Fruit fly (Drosophila melanogaster) whole organism, embryonic: Measurements from ENCODE around the gene Mrtf.
A peak's percentile ranks its signal among the peaks of the same experiment; 100 is the strongest.

ENCODE experiments used
- Asciz ChIP-seq: fragments of 200-800 bp; sonication (Bioruptor generic); optimal IDR thresholded peaks from 2 replicates; lab custom pipeline; 2017; ENCODE audit warnings: missing biosample characterization, mild to moderate bottlenecking, missing genetic modification characterization, missing genetic modification reagents
- Atf6 ChIP-seq: fragments of 200-800 bp; sonication (Bioruptor generic); IDR thresholded peaks from 2 replicates; pipeline ENCODE4 v1.3.6; 2022; ENCODE audit warnings: missing biosample characterization, missing genetic modification characterization
- Bdp1 ChIP-seq: fragments of 200-800 bp; sonication (Bioruptor generic); optimal IDR thresholded peaks from 3 replicates; lab custom pipeline; 2016; ENCODE audit warnings: missing biosample characterization, missing genetic modification characterization
- CG10321 ChIP-seq: fragments of 200-800 bp; sonication (Bioruptor generic); IDR thresholded peaks from 2 replicates; pipeline ENCODE4 v1.3.6; 2022; ENCODE audit warnings: missing biosample characterization, missing genetic modification characterization
- CG10959 ChIP-seq: fragments of 200-800 bp; sonication (Bioruptor generic); IDR thresholded peaks from 2 replicates; pipeline ENCODE4 v1.3.6; 2022; ENCODE audit warnings: missing biosample characterization, missing genetic modification characterization
- CG12769 ChIP-seq: fragments of 200-800 bp; sonication (Bioruptor generic); optimal IDR thresholded peaks from 2 replicates; lab custom pipeline; 2019; ENCODE audit warnings: missing biosample characterization, mild to moderate bottlenecking, missing genetic modification characterization, moderate library complexity
- CG13775 ChIP-seq: fragments of 200-800 bp; sonication (Bioruptor generic); optimal IDR thresholded peaks from 3 replicates; lab custom pipeline; 2017; ENCODE audit warnings: missing biosample characterization, mild to moderate bottlenecking, missing genetic modification characterization
- CG14710 ChIP-seq: fragments of 200-800 bp; sonication (Bioruptor generic); optimal IDR thresholded peaks from 3 replicates; lab custom pipeline; 2019; ENCODE audit warnings: missing biosample characterization, mild to moderate bottlenecking, missing genetic modification characterization, moderate library complexity
- CG17568 ChIP-seq: fragments of 200-800 bp; sonication (Bioruptor generic); optimal IDR thresholded peaks from 2 replicates; lab custom pipeline; 2018; ENCODE audit warnings: missing biosample characterization, mild to moderate bottlenecking, missing genetic modification characterization, moderate library complexity
- CG2199 ChIP-seq: fragments of 200-800 bp; sonication (Bioruptor generic); IDR thresholded peaks from 3 replicates; pipeline ENCODE4 v1.3.6; 2022; ENCODE audit warnings: missing biosample characterization, missing genetic modification characterization
- CG30020 ChIP-seq: fragments of 200-800 bp; optimal IDR thresholded peaks from 2 replicates; lab custom pipeline; 2019; ENCODE audit warnings: missing biosample characterization, mild to moderate bottlenecking, missing genetic modification characterization, moderate library complexity
- CG5245 ChIP-seq: fragments of 200-800 bp; sonication (Bioruptor generic); optimal IDR thresholded peaks from 3 replicates; lab custom pipeline; 2016; ENCODE audit warnings: missing biosample characterization, missing genetic modification characterization
- CG7357 ChIP-seq: fragments of 200-800 bp; sonication (Bioruptor generic); IDR thresholded peaks from 3 replicates; pipeline ENCODE4 v1.3.6; 2022; ENCODE audit warnings: missing biosample characterization, missing genetic modification characterization
- CG7372 ChIP-seq: fragments of 200-800 bp; sonication (Bioruptor generic); IDR thresholded peaks from 2 replicates; pipeline ENCODE4 v1.3.6; 2022; ENCODE audit warnings: missing biosample characterization, missing genetic modification characterization
- CG7786 ChIP-seq: fragments of 200-800 bp; sonication (Bioruptor generic); optimal IDR thresholded peaks from 2 replicates; lab custom pipeline; 2016; ENCODE audit warnings: missing biosample characterization, missing genetic modification characterization
- CG7928 ChIP-seq: fragments of 200-800 bp; sonication (Bioruptor generic); optimal IDR thresholded peaks from 2 replicates; lab custom pipeline; 2017; ENCODE audit warnings: missing biosample characterization, mild to moderate bottlenecking, missing genetic modification characterization
- D ChIP-seq, 2 experiments: fragments of 200-800 bp in 1 of 2; fragments of >200 bp in 1 of 2; sonication (Bioruptor generic) in 1 of 2; optimal IDR thresholded peaks; 2 replicates in 1 of 2; 3 replicates in 1 of 2; lab custom pipeline; 2017; ENCODE audit warnings: mild to moderate bottlenecking in 1 of 2, missing biosample characterization in 1 of 2, missing genetic modification characterization in 1 of 2, missing genetic modification reagents in 1 of 2
- D19B ChIP-seq: fragments of 200-800 bp; sonication (Bioruptor generic); optimal IDR thresholded peaks from 2 replicates; lab custom pipeline; 2017; ENCODE audit warnings: missing biosample characterization, mild to moderate bottlenecking, missing genetic modification characterization
- Dad ChIP-seq: fragments of 200-800 bp; sonication (Bioruptor generic); optimal IDR thresholded peaks from 3 replicates; lab custom pipeline; 2016; ENCODE audit warnings: missing biosample characterization, missing genetic modification characterization
- Dbx ChIP-seq: fragments of 200-800 bp; sonication (Bioruptor generic); IDR thresholded peaks from 3 replicates; pipeline ENCODE4 v1.3.6; 2022; ENCODE audit warnings: missing biosample characterization, missing genetic modification characterization
- Dek ChIP-seq: fragments of 200-800 bp; sonication (Bioruptor generic); optimal IDR thresholded peaks from 3 replicates; lab custom pipeline; 2019; ENCODE audit warnings: missing biosample characterization, mild to moderate bottlenecking, missing genetic modification characterization, moderate library complexity
- Dfd ChIP-seq, 2 experiments: fragments of >200 bp; optimal IDR thresholded peaks; 2 replicates each; lab custom pipeline; 2017; ENCODE audit warnings: missing biosample characterization in 2 of 2, missing genetic modification characterization in 2 of 2
- Dref ChIP-seq: fragments of 200-800 bp; sonication (Bioruptor generic); IDR thresholded peaks from 2 replicates; pipeline ENCODE4 v1.3.6; 2022; ENCODE audit warnings: missing biosample characterization, missing genetic modification characterization
- Fer1 ChIP-seq: fragments of 200-800 bp; sonication (Bioruptor generic); optimal IDR thresholded peaks from 2 replicates; lab custom pipeline; 2017; ENCODE audit warnings: missing biosample characterization, mild to moderate bottlenecking, missing genetic modification characterization
- Hr51 ChIP-seq, 2 experiments: fragments of 200-800 bp; sonication (Bioruptor generic); optimal IDR thresholded peaks; 2 replicates in 1 of 2; 3 replicates in 1 of 2; lab custom pipeline; 2016 to 2018; ENCODE audit warnings: missing biosample characterization in 2 of 2, missing genetic modification characterization in 2 of 2, mild to moderate bottlenecking in 1 of 2, moderate library complexity in 1 of 2
- MESR4 ChIP-seq: fragments of 200-800 bp; sonication (Bioruptor generic); optimal IDR thresholded peaks from 2 replicates; lab custom pipeline; 2018; ENCODE audit warnings: missing biosample characterization, mild to moderate bottlenecking, missing genetic modification characterization, moderate library complexity
- MTF-1 ChIP-seq: fragments of 200-800 bp; sonication (Bioruptor generic); optimal IDR thresholded peaks from 2 replicates; lab custom pipeline; 2018; ENCODE audit warnings: missing biosample characterization, mild to moderate bottlenecking, missing genetic modification characterization, borderline replicate concordance
- Meics ChIP-seq: fragments of 200-800 bp; sonication (Bioruptor generic); optimal IDR thresholded peaks from 2 replicates; lab custom pipeline; 2017; ENCODE audit warnings: missing biosample characterization, mild to moderate bottlenecking, missing genetic modification characterization
- NfI ChIP-seq: fragments of 200-800 bp; sonication (Bioruptor generic); optimal IDR thresholded peaks from 3 replicates; lab custom pipeline; 2018; ENCODE audit warnings: missing biosample characterization, mild to moderate bottlenecking, missing genetic modification characterization, moderate library complexity
- abd-A ChIP-seq: fragments of 200-800 bp; sonication (Bioruptor generic); optimal IDR thresholded peaks from 3 replicates; lab custom pipeline; 2019; ENCODE audit warnings: missing biosample characterization, mild to moderate bottlenecking, missing genetic modification characterization, moderate library complexity
- bbx ChIP-seq: fragments of 200-800 bp; sonication (Bioruptor generic); IDR thresholded peaks from 2 replicates; pipeline ENCODE4 v1.3.6; 2022; ENCODE audit warnings: missing biosample characterization, missing genetic modification characterization; ENCODE audit not compliant: partially characterized antibody
- cas ChIP-seq: fragments of 200-800 bp; sonication (Bioruptor generic); IDR thresholded peaks from 2 replicates; pipeline ENCODE4 v1.3.6; 2022; ENCODE audit warnings: missing biosample characterization, missing genetic modification characterization
- chn ChIP-seq: fragments of 200-800 bp; sonication (Bioruptor generic); optimal IDR thresholded peaks from 2 replicates; lab custom pipeline; 2016; ENCODE audit warnings: missing biosample characterization, missing genetic modification characterization
- dpn ChIP-seq, 2 experiments: fragments of 200-800 bp; sonication (Bioruptor generic); optimal IDR thresholded peaks; 3 replicates each; lab custom pipeline; 2016; ENCODE audit warnings: missing biosample characterization in 2 of 2, missing genetic modification characterization in 2 of 2
- eve ChIP-seq, 2 experiments: fragments of >200 bp; optimal IDR thresholded peaks; 2 replicates each; lab custom pipeline; 2017; ENCODE audit warnings: missing biosample characterization in 2 of 2, missing genetic modification characterization in 2 of 2
- gce ChIP-seq: fragments of 200-800 bp; sonication (Bioruptor generic); IDR thresholded peaks from 3 replicates; pipeline ENCODE4 v1.3.6; 2022; ENCODE audit warnings: missing biosample characterization, missing genetic modification characterization
- h ChIP-seq: fragments of >200 bp; optimal IDR thresholded peaks from 2 replicates; lab custom pipeline; 2017
- kni ChIP-seq: fragments of 200-800 bp; sonication (Bioruptor generic); optimal IDR thresholded peaks from 3 replicates; lab custom pipeline; 2017; ENCODE audit warnings: mild to moderate bottlenecking, missing biosample characterization, missing genetic modification reagents, missing genetic modification characterization
- lbe ChIP-seq: fragments of 200-800 bp; sonication (Bioruptor generic); optimal IDR thresholded peaks from 2 replicates; lab custom pipeline; 2016; ENCODE audit warnings: missing biosample characterization, mild to moderate bottlenecking, missing genetic modification characterization
- pfk ChIP-seq: fragments of 200-800 bp; sonication (Bioruptor generic); optimal IDR thresholded peaks from 2 replicates; lab custom pipeline; 2018; ENCODE audit warnings: missing biosample characterization, mild to moderate bottlenecking, missing genetic modification characterization, moderate library complexity
- rib ChIP-seq: fragments of 200-800 bp; sonication (Bioruptor generic); IDR thresholded peaks from 2 replicates; pipeline ENCODE4 v1.3.6; 2022; ENCODE audit warnings: missing biosample characterization, missing genetic modification characterization
- row ChIP-seq: fragments of 200-800 bp; sonication (Bioruptor generic); IDR thresholded peaks from 3 replicates; pipeline ENCODE4 v1.3.6; 2022; ENCODE audit warnings: missing biosample characterization, missing genetic modification characterization
- sd ChIP-seq: fragments of 200-800 bp; sonication (Bioruptor generic); optimal IDR thresholded peaks from 3 replicates; lab custom pipeline; 2018; ENCODE audit warnings: missing biosample characterization, mild to moderate bottlenecking, missing genetic modification characterization, moderate library complexity
- sisA ChIP-seq: fragments of 200-800 bp; sonication (Bioruptor generic); IDR thresholded peaks from 2 replicates; pipeline ENCODE4 v1.3.6; 2022; ENCODE audit warnings: missing biosample characterization, missing genetic modification characterization
- sob ChIP-seq: fragments of 200-800 bp; sonication (Bioruptor generic); IDR thresholded peaks from 2 replicates; pipeline ENCODE4 v1.3.6; 2022; ENCODE audit warnings: missing biosample characterization, missing genetic modification characterization
- tin ChIP-seq: fragments of 200-800 bp; sonication (Bioruptor generic); optimal IDR thresholded peaks from 3 replicates; lab custom pipeline; 2016; ENCODE audit warnings: missing biosample characterization, missing genetic modification characterization
- twi ChIP-seq: fragments of 200-800 bp; optimal IDR thresholded peaks from 2 replicates; lab custom pipeline; 2019; ENCODE audit warnings: missing biosample characterization, mild to moderate bottlenecking, missing genetic modification characterization, moderate library complexity
- vfl ChIP-seq: fragments of 200-800 bp; sonication (Bioruptor generic); optimal IDR thresholded peaks from 2 replicates; lab custom pipeline; 2016; ENCODE audit warnings: missing biosample characterization, missing genetic modification characterization
- vnd ChIP-seq: fragments of 200-800 bp; sonication (Bioruptor generic); IDR thresholded peaks from 3 replicates; pipeline ENCODE4 v1.3.6; 2022; ENCODE audit warnings: missing biosample characterization, missing genetic modification characterization; ENCODE audit not compliant: partially characterized antibody
- wor ChIP-seq: fragments of 200-800 bp; sonication (Bioruptor generic); IDR thresholded peaks from 2 replicates; pipeline ENCODE4 v1.3.6; 2022; ENCODE audit warnings: missing biosample characterization, missing genetic modification characterization

Gene Mrtf

dm6 chr3L:2805956-2806527 lies 39.7 kb upstream of the Mrtf start:
- TF ChIP-seq CG7786 (GFP tag; lab: Kevin White, UChicago) (no peak), CG30020 (tag; lab: Kevin White, UChicago) (no peak), dpn (GFP tag; optimal IDR thresholded peaks at IDR 0.05; lab: Kevin White, UChicago) (peak; percentile 25 to 35), twi (tag; lab: Kevin White, UChicago) (no peak), row (GFP tag; lab: Robert Waterston, UW) (peak; percentile 87), kni (peak; percentile 73), wor (peak; percentile 54; the same call in 1 of the 2 replicates), sd (peak; percentile 82), Dek (tag; lab: Kevin White, UChicago) (peak; percentile 22), abd-A (tag; lab: Kevin White, UChicago) (no peak), tin (GFP tag; lab: Kevin White, UChicago) (peak; percentile 74), chn (GFP tag; lab: Kevin White, UChicago) (no peak), D19B (GFP tag; lab: Kevin White, UChicago) (peak; percentile 96), CG10959 (peak; percentile 78), MTF-1 (GFP tag; lab: Kevin White, UChicago) (peak; percentile 61), bbx (no peak), sisA (peak; percentile 88), Dbx (peak; percentile 90), cas (GFP tag; lab: Robert Waterston, UW) (0 out of 2 replicates have a peak, but pooled peaks have one; percentile 59), Fer1 (no peak), h (lab: Kevin White, UChicago) (no peak), CG2199 (GFP tag; lab: Robert Waterston, UW) (peak; percentile 80; the same call in 1 of the 3 replicates), D (optimal IDR thresholded peaks at IDR 0.05; lab: Kevin White, UChicago) (no peak), D (GFP tag; optimal IDR thresholded peaks at IDR 0.05; lab: Kevin White, UChicago) (peak; percentile 58), CG17568 (GFP tag; lab: Kevin White, UChicago) (no peak), vnd (GFP tag; lab: Robert Waterston, UW) (no peak), CG7357 (GFP tag; lab: Robert Waterston, UW) (peak; percentile 72), sob (peak; percentile 89), CG13775 (GFP tag; lab: Kevin White, UChicago) (no peak), CG14710 (tag; lab: Kevin White, UChicago) (peak; percentile 61), CG5245 (GFP tag; lab: Kevin White, UChicago) (peak; percentile 75), Meics (GFP tag; lab: Kevin White, UChicago) (peak; percentile 65), Hr51 (GFP tag; optimal IDR thresholded peaks at IDR 0.05; lab: Kevin White, UChicago) (peak in 1 of 2 experiments; percentile 37), Dad (GFP tag; lab: Kevin White, UChicago) (peak; percentile 57), Dref (GFP tag; lab: Robert Waterston, UW) (no peak), NfI (GFP tag; lab: Kevin White, UChicago) (no peak), Dfd (GFP tag; optimal IDR thresholded peaks at IDR 0.05; lab: Kevin White, UChicago) (no peak), Asciz (GFP tag; lab: Kevin White, UChicago) (peak; percentile 68), CG10321 (GFP tag; lab: Robert Waterston, UW) (no peak), eve (GFP tag; optimal IDR thresholded peaks at IDR 0.05; lab: Kevin White, UChicago) (no peak), Bdp1 (GFP tag; lab: Kevin White, UChicago) (peak; percentile 16), CG12769 (tag; lab: Kevin White, UChicago) (peak; percentile 51), Atf6 (GFP tag; lab: Robert Waterston, UW) (peak; percentile 62; the same call in 1 of the 2 replicates), vfl (GFP tag; lab: Kevin White, UChicago) (peak; percentile 20), gce (GFP tag; lab: Robert Waterston, UW) (peak; percentile 85), CG7928 (GFP tag; lab: Kevin White, UChicago) (no peak), rib (GFP tag; lab: Robert Waterston, UW) (peak; percentile 86), lbe (peak; percentile 53), CG7372 (GFP tag; lab: Robert Waterston, UW) (peak; percentile 83), MESR4 (GFP tag; lab: Kevin White, UChicago) (no peak), pfk (no peak)
